Worm (Caenorhabditis elegans): ENCODE data around the gene Y105C5A.1285.

DNA sequence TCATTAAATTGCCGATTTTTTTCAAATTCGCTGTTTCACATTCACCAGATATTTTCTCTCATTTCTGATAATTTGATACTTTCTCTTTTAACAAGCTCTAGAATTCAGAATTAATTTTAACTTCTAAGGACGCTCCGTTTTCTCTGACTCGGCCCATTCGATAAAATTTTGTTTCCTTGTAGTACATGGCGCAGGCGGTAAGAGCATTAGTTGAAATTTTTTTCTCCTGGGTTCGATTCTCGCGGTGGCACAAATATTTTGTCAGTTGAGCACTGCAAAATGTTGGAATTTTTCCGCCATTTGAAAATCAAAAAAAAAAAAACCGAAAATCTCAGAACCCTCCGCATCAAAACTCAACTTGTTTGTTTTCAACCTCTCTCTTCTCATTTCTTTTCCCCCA, 41.8 kb downstream of the Y105C5A.1285 start:
- TF ChIP-seq mdl-1 (tag; optimal IDR thresholded peaks at IDR 0.05): no peak
- TF ChIP-seq dpl-1 (GFP tag; optimal IDR thresholded peaks at IDR 0.05): no peak
- no peak for TF ChIP-seq snpc-4 (tag; optimal IDR thresholded peaks at IDR 0.05)
- TF ChIP-seq nhr-28 (tag; optimal IDR thresholded peaks at IDR 0.05): no peak
